Fruit fly (Drosophila melanogaster) whole organism: ENCODE results near the gene C3G.

Experiments
- CG8478 ChIP-seq: fragments of >200 bp; optimal IDR thresholded peaks from 2 replicates; lab custom pipeline; 2018; ENCODE audit warnings: inconsistent platforms
- pan ChIP-seq: fragments of >200 bp; optimal IDR thresholded peaks from 2 replicates; lab custom pipeline; 2017
- psq ChIP-seq: fragments of >200 bp; optimal IDR thresholded peaks from 2 replicates; lab custom pipeline; 2017

DNA sequence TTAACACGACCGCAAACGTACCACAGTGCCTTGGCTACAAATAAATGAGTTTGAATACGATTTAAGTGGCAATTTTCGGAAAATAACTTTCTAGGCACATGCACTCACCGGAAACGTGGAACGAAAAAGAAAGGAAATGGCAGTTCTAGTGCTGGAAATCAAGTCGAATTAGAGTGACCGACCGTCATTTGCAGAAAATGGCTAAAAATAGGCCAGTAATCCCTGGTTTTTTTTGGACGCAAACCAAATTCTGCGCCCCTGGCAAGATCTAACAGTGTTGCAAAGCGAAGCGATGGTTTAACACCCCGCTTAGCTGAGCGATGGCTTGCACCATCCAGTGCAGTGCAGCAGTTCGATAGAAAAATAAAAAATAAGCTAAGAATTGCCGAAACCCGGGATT lies 59.3 kb downstream of the C3G start, which contains the start of gene RpL17:
- no peak for TF ChIP-seq pan (lab: Kevin White, UChicago)
- no peak for TF ChIP-seq CG8478 (lab: Kevin White, UChicago)
- TF ChIP-seq psq (lab: Kevin White, UChicago): no peak
